Worm (Caenorhabditis elegans) whole organism, early embryonic: ENCODE results near the gene abi-1.

Experiments used
- B0310.2 ChIP-seq: sonication (generic microtip); optimal IDR thresholded peaks from 2 replicates; lab custom pipeline; 2016; ENCODE audit warnings: mild to moderate bottlenecking, missing genetic modification characterization, missing compliant biosample characterization
- F13C5.2 ChIP-seq: sonication (generic microtip); optimal IDR thresholded peaks from 2 replicates; lab custom pipeline; 2017; ENCODE audit warnings: mild to moderate bottlenecking, missing genetic modification characterization, inconsistent platforms, missing compliant biosample characterization
- aly-1 ChIP-seq: sonication (generic microtip); optimal IDR thresholded peaks from 2 replicates; lab custom pipeline; 2016; ENCODE audit warnings: missing genetic modification characterization, missing compliant biosample characterization
- ama-1 ChIP-seq: fragments of 150-350 bp; optimal IDR thresholded peaks from 2 replicates; lab custom pipeline; 2014
- ceh-13 ChIP-seq: fragments of 200-800 bp; sonication (Bioruptor generic); optimal IDR thresholded peaks from 2 replicates; lab custom pipeline; 2018; ENCODE audit warnings: mild to moderate bottlenecking, missing genetic modification characterization, missing compliant biosample characterization
- ceh-36 ChIP-seq: sonication (generic microtip); optimal IDR thresholded peaks from 2 replicates; lab custom pipeline; 2016; ENCODE audit warnings: missing genetic modification characterization, inconsistent platforms, missing compliant biosample characterization
- ets-7 ChIP-seq: sonication (generic microtip); optimal IDR thresholded peaks from 2 replicates; lab custom pipeline; 2016; ENCODE audit warnings: missing genotype, missing genetic modification characterization, missing compliant biosample characterization
- flt-1 ChIP-seq: fragments of 200-800 bp; sonication (Bioruptor generic); IDR thresholded peaks from 2 replicates; pipeline ENCODE4 v1.3.6; 2022; ENCODE audit warnings: missing genetic modification characterization, missing compliant biosample characterization
- hmbx-1 ChIP-seq: sonication (generic microtip); optimal IDR thresholded peaks from 2 replicates; lab custom pipeline; 2016; ENCODE audit warnings: mild to moderate bottlenecking, missing genetic modification characterization, missing compliant biosample characterization
- hmg-4 ChIP-seq: fragments of 200-800 bp; sonication (Bioruptor generic); optimal IDR thresholded peaks from 2 replicates; lab custom pipeline; 2018; ENCODE audit warnings: mild to moderate bottlenecking, missing genetic modification characterization, missing compliant biosample characterization
- hnd-1 ChIP-seq: sonication (generic microtip); optimal IDR thresholded peaks from 2 replicates; lab custom pipeline; 2016; ENCODE audit warnings: missing genetic modification characterization, missing compliant biosample characterization
- pes-1 ChIP-seq: fragments of 200-800 bp; sonication (Bioruptor generic); IDR thresholded peaks from 2 replicates; pipeline ENCODE4 v1.3.6; 2022; ENCODE audit warnings: missing genetic modification reagents, missing genetic modification characterization, missing compliant biosample characterization
- scrt-1 ChIP-seq: fragments of 200-800 bp; sonication (Bioruptor generic); IDR thresholded peaks from 2 replicates; pipeline ENCODE4 v1.3.6; 2022; ENCODE audit warnings: missing genetic modification characterization, missing compliant biosample characterization
- sea-1 ChIP-seq: fragments of 200-800 bp; sonication (Bioruptor generic); conservative IDR thresholded peaks from 2 replicates; pipeline ENCODE4 v1.3.6; 2022; ENCODE audit warnings: missing genetic modification characterization, missing compliant biosample characterization
- tbx-11 ChIP-seq: fragments of 200-800 bp; sonication (Bioruptor generic); IDR thresholded peaks from 2 replicates; pipeline ENCODE4 v1.3.6; 2022; ENCODE audit warnings: missing genetic modification characterization, missing compliant biosample characterization
- tbx-37 ChIP-seq: fragments of 200-800 bp; sonication (Bioruptor generic); conservative IDR thresholded peaks from 2 replicates; pipeline ENCODE4 v1.3.6; 2022; ENCODE audit warnings: missing genetic modification reagents, missing genetic modification characterization, missing compliant biosample characterization
- tra-4 ChIP-seq: sonication (generic microtip); optimal IDR thresholded peaks from 2 replicates; lab custom pipeline; 2017; ENCODE audit warnings: missing genetic modification characterization, missing compliant biosample characterization

The abi-1 gene

ce11 chrIII:5720266-5721019 is 27.9 kb upstream of the abi-1 start:
- no peak for TF ChIP-seq flt-1
- 0 out of 2 replicates have a peak, but pooled peaks have one; percentile 9 for TF ChIP-seq scrt-1 (GFP tag; lab: Robert Waterston, UW)
- peak; percentile 51 for TF ChIP-seq aly-1
- peak; percentile 27 for TF ChIP-seq hmg-4 (GFP tag; lab: Kevin White, UChicago)
- no peak for TF ChIP-seq ceh-13 (GFP tag; lab: Kevin White, UChicago)
- no peak for TF ChIP-seq B0310.2 (tag; lab: Kevin White, UChicago)

ce11 chrIII:5719832-5720194 is 27.3 kb upstream of the abi-1 start:
- TF ChIP-seq hmg-4 (GFP tag; lab: Kevin White, UChicago) = no peak
- TF ChIP-seq pes-1 = no peak
- TF ChIP-seq ets-7 (tag; lab: Kevin White, UChicago) = no peak
- no peak for TF ChIP-seq hmbx-1 (tag; lab: Kevin White, UChicago)
- no peak for TF ChIP-seq tra-4 (tag; lab: Kevin White, UChicago)
- TF ChIP-seq aly-1 = no peak
- TF ChIP-seq hnd-1 (tag; lab: Kevin White, UChicago) = no peak
- TF ChIP-seq F13C5.2 (tag; lab: Kevin White, UChicago) = no peak
- no peak for TF ChIP-seq ceh-36 (tag; lab: Kevin White, UChicago)
- TF ChIP-seq scrt-1 (GFP tag; lab: Robert Waterston, UW) = no peak
- TF ChIP-seq B0310.2 (tag; lab: Kevin White, UChicago) = no peak
- no peak for TF ChIP-seq tbx-11
- no peak for TF ChIP-seq flt-1
- no peak for TF ChIP-seq sea-1 (GFP tag; lab: Robert Waterston, UW)
- TF ChIP-seq ama-1 (lab: Kevin White, UChicago) = no peak
- no peak for TF ChIP-seq tbx-37 (GFP tag; lab: Robert Waterston, UW)
- no peak for TF ChIP-seq ceh-13 (GFP tag; lab: Kevin White, UChicago)

ce11 chrIII:5719105-5719831 is 26.7 kb upstream of the abi-1 start:
- TF ChIP-seq B0310.2 (tag; lab: Kevin White, UChicago) (no peak), ama-1 (lab: Kevin White, UChicago) (no peak), scrt-1 (GFP tag; lab: Robert Waterston, UW) (no peak), ceh-13 (GFP tag; lab: Kevin White, UChicago) (no peak), hmbx-1 (tag; lab: Kevin White, UChicago) (no peak)

- TF ChIP-seq ceh-13 (GFP tag; lab: Kevin White, UChicago) = no peak
- no peak for TF ChIP-seq aly-1
- TF ChIP-seq ets-7 (tag; lab: Kevin White, UChicago) = no peak
- TF ChIP-seq tbx-11 = no peak
- no peak for TF ChIP-seq tbx-37 (GFP tag; lab: Robert Waterston, UW)
- TF ChIP-seq B0310.2 (tag; lab: Kevin White, UChicago) = no peak
- no peak for TF ChIP-seq ama-1 (lab: Kevin White, UChicago)
- no peak for TF ChIP-seq hmbx-1 (tag; lab: Kevin White, UChicago)
- no peak for TF ChIP-seq flt-1
- no peak for TF ChIP-seq hnd-1 (tag; lab: Kevin White, UChicago)
- no peak for TF ChIP-seq sea-1 (GFP tag; lab: Robert Waterston, UW)
- no peak for TF ChIP-seq pes-1
- TF ChIP-seq tra-4 (tag; lab: Kevin White, UChicago) = no peak
- no peak for TF ChIP-seq scrt-1 (GFP tag; lab: Robert Waterston, UW)
- TF ChIP-seq hmg-4 (GFP tag; lab: Kevin White, UChicago) = no peak
- no peak for TF ChIP-seq F13C5.2 (tag; lab: Kevin White, UChicago)
- TF ChIP-seq ceh-36 (tag; lab: Kevin White, UChicago) = no peak
Measured at ce11 chrIII:5718385-5718784, 25.8 kb upstream of the abi-1 start.

ce11 chrIII:5717173-5717748 is 24.7 kb upstream of the abi-1 start:
- TF ChIP-seq tbx-11 (no peak), hmg-4 (GFP tag; lab: Kevin White, UChicago) (no peak), flt-1 (no peak), ceh-36 (tag; lab: Kevin White, UChicago) (no peak)

- TF ChIP-seq ets-7 (tag; lab: Kevin White, UChicago) (peak; percentile 11), ceh-36 (tag; lab: Kevin White, UChicago) (no peak), F13C5.2 (tag; lab: Kevin White, UChicago) (peak; percentile 54), tbx-37 (GFP tag; lab: Robert Waterston, UW) (0 out of 2 replicates have a peak, but pooled peaks have one; percentile 8), aly-1 (peak; percentile 70), ama-1 (lab: Kevin White, UChicago) (no peak), hmg-4 (GFP tag; lab: Kevin White, UChicago) (peak; percentile 61)
Measured at ce11 chrIII:5715467-5715866, 22.9 kb upstream of the abi-1 start.

ce11 chrIII:5714984-5715454 is 22.5 kb upstream of the abi-1 start:
- TF ChIP-seq ceh-36 (tag; lab: Kevin White, UChicago) (peak; percentile 27), pes-1 (no peak), ama-1 (lab: Kevin White, UChicago) (peak; percentile 83)
